Worm (Caenorhabditis elegans) whole organism, mixed stage, embryonic: ENCODE results near the gene efn-2.
A peak's percentile ranks its signal among the peaks of the same experiment; 100 is the strongest.

Experiments used
- M03D4.4 ChIP-seq: sonication (generic microtip); optimal IDR thresholded peaks from 2 replicates; lab custom pipeline; 2017; ENCODE audit warnings: mild to moderate bottlenecking, missing genetic modification characterization, missing compliant biosample characterization
- blmp-1 ChIP-seq: fragments of 150-350 bp; optimal IDR thresholded peaks from 2 replicates; lab custom pipeline; 2014; ENCODE audit warnings: missing biosample characterization, missing genetic modification characterization
- ceh-39 ChIP-seq: fragments of 150-350 bp; optimal IDR thresholded peaks from 2 replicates; lab custom pipeline; 2014; ENCODE audit warnings: missing biosample characterization, missing genetic modification characterization
- ceh-43 ChIP-seq: fragments of 200-800 bp; sonication (Bioruptor generic); optimal IDR thresholded peaks from 2 replicates; lab custom pipeline; 2018; ENCODE audit warnings: mild to moderate bottlenecking, missing genetic modification characterization, moderate library complexity, missing compliant biosample characterization
- ceh-83 ChIP-seq: fragments of 200-800 bp; sonication (Bioruptor generic); optimal IDR thresholded peaks from 2 replicates; lab custom pipeline; 2018; ENCODE audit warnings: mild to moderate bottlenecking, missing genetic modification characterization, missing compliant biosample characterization
- ces-1 ChIP-seq: fragments of 150-350 bp; optimal IDR thresholded peaks from 2 replicates; lab custom pipeline; 2014; ENCODE audit warnings: missing biosample characterization, missing genetic modification reagents, missing genetic modification characterization
- cnd-1 ChIP-seq: fragments of 200-800 bp; sonication (Bioruptor generic); optimal IDR thresholded peaks from 2 replicates; lab custom pipeline; 2018; ENCODE audit warnings: mild to moderate bottlenecking, missing genetic modification characterization, missing compliant biosample characterization
- drap-1 ChIP-seq: fragments of 200-800 bp; sonication (Bioruptor generic); optimal IDR thresholded peaks from 3 replicates; lab custom pipeline; 2018; ENCODE audit warnings: mild to moderate bottlenecking, missing genetic modification characterization, missing compliant biosample characterization
- elt-1 ChIP-seq: sonication (generic microtip); optimal IDR thresholded peaks from 2 replicates; lab custom pipeline; 2017; ENCODE audit warnings: missing genetic modification characterization, mild to moderate bottlenecking, missing compliant biosample characterization, antibody characterized with exemption, moderate library complexity, borderline replicate concordance; ENCODE audit not compliant: insufficient read depth
- elt-3 ChIP-seq: fragments of 150-350 bp; optimal IDR thresholded peaks from 2 replicates; lab custom pipeline; 2014; ENCODE audit warnings: missing biosample characterization, missing genetic modification characterization
- ham-2 ChIP-seq: fragments of 200-800 bp; sonication (Bioruptor generic); optimal IDR thresholded peaks from 2 replicates; lab custom pipeline; 2018; ENCODE audit warnings: mild to moderate bottlenecking, missing genetic modification characterization, missing compliant biosample characterization
- hlh-1 ChIP-seq: fragments of 150-350 bp; optimal IDR thresholded peaks from 2 replicates; lab custom pipeline; 2014; ENCODE audit warnings: missing biosample characterization, missing genetic modification reagents, missing genetic modification characterization
- lin-13 ChIP-seq: fragments of 150-350 bp; optimal IDR thresholded peaks from 2 replicates; lab custom pipeline; 2014; ENCODE audit warnings: missing biosample characterization, missing genetic modification characterization
- lin-32 ChIP-seq: fragments of 200-800 bp; sonication (Bioruptor generic); optimal IDR thresholded peaks from 2 replicates; lab custom pipeline; 2018; ENCODE audit warnings: mild to moderate bottlenecking, missing genetic modification characterization, missing compliant biosample characterization
- mab-5 ChIP-seq: fragments of 150-350 bp; optimal IDR thresholded peaks from 2 replicates; lab custom pipeline; 2014; ENCODE audit warnings: missing biosample characterization, missing genetic modification characterization
- mep-1 ChIP-seq: fragments of 150-350 bp; optimal IDR thresholded peaks from 2 replicates; lab custom pipeline; 2017; ENCODE audit warnings: missing biosample characterization, missing genetic modification reagents, missing genetic modification characterization, inconsistent platforms
- mls-2 ChIP-seq: sonication (generic microtip); optimal IDR thresholded peaks from 2 replicates; lab custom pipeline; 2016; ENCODE audit warnings: mild to moderate bottlenecking, missing genetic modification characterization, moderate library complexity, missing compliant biosample characterization
- nhr-2 ChIP-seq: fragments of 150-350 bp; optimal IDR thresholded peaks from 2 replicates; lab custom pipeline; 2014; ENCODE audit warnings: missing biosample characterization, missing genetic modification characterization
- nhr-237 ChIP-seq: fragments of 150-350 bp; optimal IDR thresholded peaks from 2 replicates; lab custom pipeline; 2014; ENCODE audit warnings: missing biosample characterization, missing genetic modification characterization
- nhr-28 ChIP-seq: fragments of 150-350 bp; optimal IDR thresholded peaks from 2 replicates; lab custom pipeline; 2014; ENCODE audit warnings: missing biosample characterization, missing genetic modification characterization
- nhr-76 ChIP-seq: sonication (generic microtip); optimal IDR thresholded peaks from 2 replicates; lab custom pipeline; 2017; ENCODE audit warnings: missing biosample characterization, missing genetic modification characterization
- pha-4 ChIP-seq: fragments of 150-350 bp; optimal IDR thresholded peaks from 2 replicates; lab custom pipeline; 2018; ENCODE audit warnings: missing biosample characterization, missing genetic modification reagents, missing genetic modification characterization
- sem-2 ChIP-seq: fragments of 200-800 bp; sonication (Bioruptor generic); optimal IDR thresholded peaks from 2 replicates; lab custom pipeline; 2018; ENCODE audit warnings: mild to moderate bottlenecking, missing genetic modification characterization, missing compliant biosample characterization
- tbx-8 ChIP-seq: fragments of 200-800 bp; sonication (Bioruptor generic); optimal IDR thresholded peaks from 2 replicates; lab custom pipeline; 2018; ENCODE audit warnings: mild to moderate bottlenecking, missing genetic modification characterization, moderate library complexity, missing compliant biosample characterization
- unc-120 ChIP-seq: sonication (generic microtip); optimal IDR thresholded peaks from 2 replicates; lab custom pipeline; 2017; ENCODE audit warnings: missing genetic modification characterization, missing compliant biosample characterization; ENCODE audit not compliant: poor library complexity, severe bottlenecking
- unc-39 ChIP-seq: fragments of 150-350 bp; optimal IDR thresholded peaks from 2 replicates; lab custom pipeline; 2014; ENCODE audit warnings: missing biosample characterization, missing genetic modification characterization
- unc-62 ChIP-seq: fragments of 150-350 bp; optimal IDR thresholded peaks from 2 replicates; lab custom pipeline; 2014; ENCODE audit warnings: missing biosample characterization, missing genetic modification reagents, missing genetic modification characterization
- zip-8 ChIP-seq: fragments of 150-350 bp; optimal IDR thresholded peaks from 2 replicates; lab custom pipeline; 2014; ENCODE audit warnings: missing biosample characterization, missing genetic modification characterization
- ztf-11 ChIP-seq: fragments of 150-350 bp; optimal IDR thresholded peaks from 2 replicates; lab custom pipeline; 2014; ENCODE audit warnings: missing biosample characterization, missing genetic modification characterization

The efn-2 gene

ce11 chrIV:10574471-10574870 is 1.7 kb upstream of the efn-2 start:
- TF ChIP-seq pha-4 (tag; lab: Kevin White, UChicago) (no peak), lin-13 (tag; lab: Kevin White, UChicago) (no peak), ces-1 (GFP tag; lab: Kevin White, UChicago) (peak; percentile 35), mls-2 (no peak), blmp-1 (tag; lab: Kevin White, UChicago) (no peak), unc-39 (tag; lab: Kevin White, UChicago) (no peak), ceh-39 (tag; lab: Kevin White, UChicago) (no peak)

DNA sequence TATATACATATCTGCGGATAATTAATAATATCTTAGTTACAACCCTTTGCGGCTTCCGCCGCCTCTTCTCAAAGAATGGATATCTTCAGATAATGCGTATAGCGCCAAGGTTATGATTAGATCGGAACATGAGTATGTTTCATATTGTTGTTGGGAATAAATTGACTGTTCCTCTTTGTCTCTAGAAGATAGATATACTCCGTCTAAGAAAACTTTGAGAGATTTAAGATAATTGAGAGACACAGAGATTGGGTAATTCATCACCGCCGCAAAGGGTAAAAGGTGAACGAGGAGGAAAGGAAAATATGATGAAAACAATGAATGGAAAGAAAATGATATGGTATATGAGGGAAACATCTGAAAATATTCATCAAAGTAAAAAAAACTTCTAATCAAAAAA is 474 bp downstream of the efn-2 start:
- no peak for TF ChIP-seq unc-39 (tag; lab: Kevin White, UChicago)
- TF ChIP-seq drap-1, result no peak
- peak; percentile 31 for TF ChIP-seq elt-3 (tag; lab: Kevin White, UChicago)
- TF ChIP-seq elt-1, result peak; percentile 27
- no peak for TF ChIP-seq unc-62 (GFP tag; lab: Kevin White, UChicago)
- TF ChIP-seq ham-2 (GFP tag; lab: Kevin White, UChicago), result peak; percentile 72

DNA sequence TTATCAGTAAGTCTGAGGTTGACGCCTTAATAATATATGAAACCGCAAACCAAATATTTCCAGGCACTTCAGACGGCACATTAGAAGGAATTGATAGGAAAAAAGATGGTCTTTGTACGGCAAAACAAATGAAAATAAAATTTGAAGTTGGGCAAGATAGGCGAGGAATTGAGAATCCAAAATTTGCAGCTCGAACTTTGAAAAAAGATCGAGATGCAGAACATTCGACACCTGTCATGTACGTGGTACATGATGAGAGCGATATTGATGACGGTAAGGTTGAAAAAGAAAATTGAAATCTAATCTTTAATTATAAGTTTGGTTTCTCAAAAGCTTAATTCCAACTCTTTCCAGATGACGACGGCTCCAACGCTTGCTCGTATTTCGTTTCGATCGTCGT is 1.4 kb downstream of the efn-2 start:
- no peak for TF ChIP-seq ceh-39 (tag; lab: Kevin White, UChicago)
- TF ChIP-seq pha-4 (tag; lab: Kevin White, UChicago), result no peak
- no peak for TF ChIP-seq tbx-8 (GFP tag; lab: Kevin White, UChicago)
- TF ChIP-seq M03D4.4 (tag; lab: Kevin White, UChicago), result no peak
- no peak for TF ChIP-seq mab-5
- TF ChIP-seq ztf-11, result no peak

ce11 chrIV:10578367-10578766 is 2.2 kb downstream of the efn-2 start, which contains the start of gene lgc-43:
Gene lgc-43, plus strand, starts transcription at chrIV:10578667.
- no peak for TF ChIP-seq blmp-1 (tag; lab: Kevin White, UChicago)
- TF ChIP-seq ces-1 (GFP tag; lab: Kevin White, UChicago), result peak; percentile 5
- TF ChIP-seq, all 35 proteins: peak for 1

ce11 chrIV:10584237-10584636 is 8.1 kb downstream of the efn-2 start, which contains the start of gene oac-8:
Gene oac-8, plus strand, starts transcription at chrIV:10584537.
- TF ChIP-seq mls-2 (no peak), tbx-8 (GFP tag; lab: Kevin White, UChicago) (no peak), mep-1 (tag; lab: Kevin White, UChicago) (no peak), ceh-83 (no peak), sem-2 (GFP tag; lab: Kevin White, UChicago) (no peak), ztf-11 (no peak), unc-39 (tag; lab: Kevin White, UChicago) (no peak), lin-32 (GFP tag; lab: Kevin White, UChicago) (no peak)

ce11 chrIV:10589072-10589471 is 12.9 kb downstream of the efn-2 start, which contains the start of gene C43F9.4:
Gene C43F9.4, minus strand, starts transcription at chrIV:10589172.
- TF ChIP-seq blmp-1 (tag; lab: Kevin White, UChicago), result no peak
- TF ChIP-seq mls-2, result no peak
- no peak for TF ChIP-seq ceh-43 (GFP tag; lab: Kevin White, UChicago)
- no peak for TF ChIP-seq cnd-1 (tag; lab: Kevin White, UChicago)
- TF ChIP-seq unc-120 (tag; lab: Kevin White, UChicago), result no peak
- no peak for TF ChIP-seq nhr-2 (tag; lab: Kevin White, UChicago)
- no peak for TF ChIP-seq tbx-8 (GFP tag; lab: Kevin White, UChicago)

DNA sequence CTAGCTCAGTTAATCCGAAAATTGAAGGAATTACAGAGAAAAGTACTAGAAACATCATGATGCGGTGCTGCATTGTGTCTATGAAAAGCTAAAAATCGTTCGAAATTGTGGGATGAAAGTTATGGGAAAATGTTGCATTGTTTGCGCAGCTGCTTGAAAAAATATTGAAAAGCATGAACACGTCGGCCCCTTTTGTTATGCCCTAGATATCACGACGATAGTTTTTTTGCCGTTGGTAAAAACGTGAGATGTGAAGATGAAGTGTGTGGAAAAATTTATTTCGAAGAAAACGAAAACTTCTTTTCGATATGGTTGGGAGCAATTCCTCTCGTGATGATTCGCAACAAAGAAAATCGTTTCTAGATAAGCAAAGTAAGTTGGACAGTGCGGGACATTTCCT is 14.5 kb downstream of the efn-2 start, which contains the start of the genes C43F9.5 and nkb-2:
TSS of gene C43F9.5 (minus strand) at position 101 of the 400 bp plus-strand sequence.
TSS of gene nkb-2 (plus strand) at position 277 of the 400 bp plus-strand sequence.
- TF ChIP-seq unc-120 (tag; lab: Kevin White, UChicago), result no peak

DNA sequence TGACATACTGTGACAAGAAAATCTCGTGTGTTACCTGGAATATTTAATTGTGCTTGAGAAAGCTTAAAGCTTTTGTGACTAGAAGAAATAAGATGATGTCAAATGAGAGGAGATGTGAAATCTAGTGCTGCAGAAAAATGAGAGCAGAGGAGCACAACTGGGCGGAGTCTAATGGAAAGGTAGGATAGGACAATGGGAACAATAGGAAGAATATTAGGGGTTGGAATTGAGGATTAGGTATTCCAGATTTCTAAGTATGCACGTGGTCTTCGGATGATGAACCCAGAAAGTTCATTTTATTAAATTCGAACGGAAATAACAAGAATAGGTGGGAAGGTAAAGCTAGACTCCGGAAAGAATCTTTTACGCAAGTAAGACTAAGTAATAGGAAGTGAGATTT is 17.4 kb downstream of the efn-2 start, which contains the start of gene C43F9.7:
TSS of gene C43F9.7 (minus strand) at position 101 of the 400 bp plus-strand sequence.
- TF ChIP-seq hlh-1 (no peak), cnd-1 (tag; lab: Kevin White, UChicago) (no peak), nhr-28 (no peak), nhr-2 (tag; lab: Kevin White, UChicago) (no peak), nhr-237 (tag; lab: Kevin White, UChicago) (no peak), lin-32 (GFP tag; lab: Kevin White, UChicago) (no peak), zip-8 (no peak), lin-13 (tag; lab: Kevin White, UChicago) (no peak), ceh-39 (tag; lab: Kevin White, UChicago) (no peak), ces-1 (GFP tag; lab: Kevin White, UChicago) (no peak), tbx-8 (GFP tag; lab: Kevin White, UChicago) (no peak), sem-2 (GFP tag; lab: Kevin White, UChicago) (no peak), ceh-43 (GFP tag; lab: Kevin White, UChicago) (no peak), elt-1 (no peak), nhr-76 (tag; lab: Kevin White, UChicago) (no peak)
